Fruit fly (Drosophila melanogaster) whole organism, embryonic: ENCODE results near the gene CG34313.

Source experiments
- Abd-B ChIP-seq: fragments of 200-800 bp; sonication (Bioruptor generic); optimal IDR thresholded peaks from 2 replicates; lab custom pipeline; 2018; ENCODE audit warnings: missing biosample characterization, mild to moderate bottlenecking, missing genetic modification characterization, moderate library complexity
- CG12299 ChIP-seq: fragments of 200-800 bp; sonication (Bioruptor generic); optimal IDR thresholded peaks from 2 replicates; lab custom pipeline; 2018; ENCODE audit warnings: missing biosample characterization, mild to moderate bottlenecking, missing genetic modification characterization
- CG7271 ChIP-seq: fragments of 200-800 bp; sonication (Bioruptor generic); optimal IDR thresholded peaks from 2 replicates; lab custom pipeline; 2018; ENCODE audit warnings: missing biosample characterization, mild to moderate bottlenecking, missing genetic modification characterization, moderate library complexity
- chinmo ChIP-seq: fragments of 200-800 bp; sonication (Bioruptor generic); IDR thresholded peaks from 4 replicates; pipeline ENCODE4 v1.3.6; 2022; ENCODE audit warnings: missing biosample characterization, missing genetic modification characterization; ENCODE audit not compliant: partially characterized antibody

- TF ChIP-seq chinmo (GFP tag; lab: Robert Waterston, UW) (no peak), CG12299 (tag; lab: Kevin White, UChicago) (no peak), CG7271 (tag; lab: Kevin White, UChicago) (no peak), Abd-B (GFP tag; lab: Kevin White, UChicago) (no peak)
These were observed 26.9 kb upstream of the CG34313 start, which contains the start of gene CG31810 for dm6 chr2L:16852318-16852932.
